Worm (Caenorhabditis elegans) whole organism, mixed stage, embryonic: ENCODE data around the gene C01G10.6.

ENCODE experiments used
- pha-4 ChIP-seq: fragments of 150-350 bp; optimal IDR thresholded peaks from 2 replicates; lab custom pipeline; 2018; ENCODE audit warnings: missing biosample characterization, missing genetic modification reagents, missing genetic modification characterization
- snpc-4 ChIP-seq: fragments of 150-350 bp; optimal IDR thresholded peaks from 2 replicates; lab custom pipeline; 2014; ENCODE audit warnings: missing biosample characterization, missing genetic modification characterization
- unc-62 ChIP-seq: fragments of 150-350 bp; optimal IDR thresholded peaks from 2 replicates; lab custom pipeline; 2014; ENCODE audit warnings: missing biosample characterization, missing genetic modification reagents, missing genetic modification characterization

- no peak for TF ChIP-seq pha-4 (tag; lab: Kevin White, UChicago)
- no peak for TF ChIP-seq snpc-4 (tag; lab: Kevin White, UChicago)
- no peak for TF ChIP-seq unc-62 (GFP tag; lab: Kevin White, UChicago)
Measured at ce11 chrV:15082291-15082690, 5.2 kb upstream of the C01G10.6 start, which contains the start of the genes C01G10.10 and C01G10.9.
